Fruit fly (Drosophila melanogaster) whole organism, wandering third instar larva: ENCODE results near the gene CG45045.

ENCODE experiments used
- CG32264 ChIP-seq: fragments of 200-800 bp; sonication (Bioruptor generic); optimal IDR thresholded peaks from 2 replicates; lab custom pipeline; 2016; ENCODE audit warnings: missing biosample characterization, missing genetic modification characterization
- GATAd ChIP-seq: sonication (Bioruptor generic); optimal IDR thresholded peaks from 2 replicates; lab custom pipeline; 2016; ENCODE audit warnings: missing biosample characterization, missing genetic modification characterization
- Mio ChIP-seq: sonication (Bioruptor generic); optimal IDR thresholded peaks from 2 replicates; lab custom pipeline; 2016; ENCODE audit warnings: missing biosample characterization, missing genetic modification characterization
- Myc ChIP-seq: fragments of >200 bp; optimal IDR thresholded peaks from 2 replicates; lab custom pipeline; 2017
- Rel ChIP-seq, 2 experiments: fragments of 200-800 bp; sonication (Bioruptor generic) in 1 of 2; optimal IDR thresholded peaks; 2 replicates in 1 of 2; 3 replicates in 1 of 2; lab custom pipeline; 2016 to 2019; ENCODE audit warnings: mild to moderate bottlenecking in 2 of 2, missing biosample characterization in 2 of 2, missing genetic modification characterization in 2 of 2, moderate library complexity in 1 of 2
- Sp1 ChIP-seq: fragments of 200-800 bp; sonication (Bioruptor generic); optimal IDR thresholded peaks from 3 replicates; lab custom pipeline; 2019; ENCODE audit warnings: missing biosample characterization, mild to moderate bottlenecking, missing genetic modification characterization, moderate library complexity
- dl ChIP-seq, 2 experiments: fragments of 175-275, 200-275 bp in 1 of 2; fragments of 200-275 bp in 1 of 2; sonication (Bioruptor generic); optimal IDR thresholded peaks; lab custom pipeline; 2018; ENCODE audit warnings: mild to moderate bottlenecking in 2 of 2, missing biosample characterization in 2 of 2, missing genetic modification characterization in 2 of 2, moderate library complexity in 2 of 2; ENCODE audit not compliant: partially characterized antibody in 2 of 2, insufficient read depth in 1 of 2
- pan ChIP-seq: fragments of >200 bp; optimal IDR thresholded peaks from 2 replicates; lab custom pipeline; 2017
- psq ChIP-seq: fragments of 200-800 bp; sonication (Bioruptor generic); optimal IDR thresholded peaks from 3 replicates; lab custom pipeline; 2017; ENCODE audit warnings: missing biosample characterization, mild to moderate bottlenecking, missing genetic modification characterization, moderate library complexity
- rgr ChIP-seq: fragments of 200-800 bp; sonication (Bioruptor generic); optimal IDR thresholded peaks from 3 replicates; lab custom pipeline; 2016; ENCODE audit warnings: missing biosample characterization, mild to moderate bottlenecking, missing genetic modification characterization
- sage ChIP-seq: fragments of 200-800 bp; sonication (Bioruptor generic); optimal IDR thresholded peaks from 2 replicates; lab custom pipeline; 2016; ENCODE audit warnings: missing biosample characterization, mild to moderate bottlenecking, missing genetic modification characterization
- usp ChIP-seq: fragments of >200 bp; optimal IDR thresholded peaks from 2 replicates; lab custom pipeline; 2017; ENCODE audit warnings: missing biosample characterization, missing genetic modification characterization
- woc ChIP-seq: sonication (Bioruptor generic); optimal IDR thresholded peaks from 2 replicates; lab custom pipeline; 2016; ENCODE audit warnings: missing biosample characterization, mild to moderate bottlenecking, missing genetic modification characterization

- no peak for TF ChIP-seq psq
- no peak for TF ChIP-seq sage (GFP tag; lab: Kevin White, UChicago)
- TF ChIP-seq rgr (GFP tag; lab: Kevin White, UChicago) = no peak
- TF ChIP-seq CG32264 (GFP tag; lab: Kevin White, UChicago) = no peak
- TF ChIP-seq Sp1 (GFP tag; lab: Kevin White, UChicago) = no peak
- no peak for TF ChIP-seq usp (GFP tag; lab: Kevin White, UChicago)
- TF ChIP-seq dl (GFP tag; optimal IDR thresholded peaks at IDR 0.05; lab: Kevin White, UChicago; ENCODE audit: insufficient read depth in 1 of 2, partially characterized antibody in 2 of 2) = no peak
- TF ChIP-seq Myc (lab: Kevin White, UChicago) = no peak
- TF ChIP-seq pan (lab: Kevin White, UChicago) = no peak
- TF ChIP-seq GATAd = no peak
- TF ChIP-seq woc (GFP tag; lab: Kevin White, UChicago) = no peak
- no peak for TF ChIP-seq Rel (GFP tag; optimal IDR thresholded peaks at IDR 0.05; lab: Kevin White, UChicago)
- peak; percentile 71 for TF ChIP-seq Rel (tag; optimal IDR thresholded peaks at IDR 0.05; lab: Kevin White, UChicago)
- TF ChIP-seq Mio (GFP tag; lab: Kevin White, UChicago) = no peak
Measured at dm6 chr3R:17686875-17687274, 19.5 kb downstream of the CG45045 start, which contains the start of gene CG31249.
